Worm (Caenorhabditis elegans) whole organism, L3 larva: ENCODE results near the gene latd-1.

ENCODE experiments used
- ZK546.5 ChIP-seq: sonication (generic microtip); optimal IDR thresholded peaks from 2 replicates; lab custom pipeline; 2017; ENCODE audit warnings: missing biosample characterization, missing genetic modification characterization
- fos-1 ChIP-seq: fragments of 150-350 bp; optimal IDR thresholded peaks from 2 replicates; lab custom pipeline; 2014; ENCODE audit warnings: missing biosample characterization, missing genetic modification characterization
- nhr-12 ChIP-seq: fragments of 150-350 bp; optimal IDR thresholded peaks from 2 replicates; lab custom pipeline; 2014; ENCODE audit warnings: missing biosample characterization, missing genetic modification characterization
- unc-62 ChIP-seq: fragments of 150-350 bp; sonication (generic microtip); optimal IDR thresholded peaks from 4 replicates; lab custom pipeline; 2014; ENCODE audit warnings: missing biosample characterization, missing genetic modification reagents, missing genetic modification characterization

DNA sequence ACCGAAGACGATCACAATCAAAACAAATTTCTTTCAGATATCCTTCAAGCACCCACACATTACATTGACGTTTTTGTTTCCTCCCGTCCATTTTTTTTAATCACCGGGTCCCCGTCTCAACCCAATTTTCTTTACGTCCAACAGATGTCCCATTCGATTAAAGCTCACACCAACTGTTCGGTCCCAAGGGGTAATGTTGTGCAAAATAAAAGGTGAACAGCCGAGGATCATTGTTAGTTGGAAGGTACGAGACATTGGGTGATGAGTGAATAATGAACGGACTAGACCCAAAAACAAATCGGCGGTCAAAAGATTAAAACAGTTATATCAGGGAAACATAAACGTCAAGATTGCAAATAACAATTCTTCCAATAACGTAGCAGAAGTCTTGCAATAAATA is 47.8 kb upstream of the latd-1 start:
- TF ChIP-seq fos-1 (tag; lab: Kevin White, UChicago), result no peak
- TF ChIP-seq unc-62, result no peak
- no peak for TF ChIP-seq nhr-12 (tag; lab: Kevin White, UChicago)
- no peak for TF ChIP-seq ZK546.5 (tag; lab: Kevin White, UChicago)
